Worm (Caenorhabditis elegans): ENCODE measurements around the gene Y6D1A.1.

Y6D1A.1 gene

ce11 chrII:11813895-11814369, 9.5 kb downstream of the Y6D1A.1 start, which contains the start of gene F43G6.8:
Gene F43G6.8 (minus strand): TSS chrII:11814092.
- 0 out of 2 replicates have a peak, but pooled peaks have one; percentile 18 for TF ChIP-seq dmd-8 (GFP tag; IDR thresholded peaks at IDR 0.05)
- TF ChIP-seq daf-16 (GFP tag; optimal IDR thresholded peaks at IDR 0.05) = no peak
- peak; percentile 2 for TF ChIP-seq daf-16 (tag; optimal IDR thresholded peaks at IDR 0.05)
- TF ChIP-seq nhr-25 (tag; optimal IDR thresholded peaks at IDR 0.05; ENCODE audit: borderline replicate concordance, insufficient read depth) = no peak
- no peak for TF ChIP-seq unc-130 (GFP tag; optimal IDR thresholded peaks at IDR 0.05)
- TF ChIP-seq mep-1 (tag; optimal IDR thresholded peaks at IDR 0.05) = peak; percentile 56
- peak; percentile 75 for TF ChIP-seq aha-1 (tag)
- peak; percentile 80 for TF ChIP-seq nhr-11 (tag; optimal IDR thresholded peaks at IDR 0.05)
- peak; percentile 53 for TF ChIP-seq nhr-28 (tag; optimal IDR thresholded peaks at IDR 0.05)
- no peak for TF ChIP-seq ceh-20 (GFP tag; IDR thresholded peaks at IDR 0.05)
- TF ChIP-seq hmg-1.1 (GFP tag; IDR thresholded peaks at IDR 0.05) = peak; percentile 64
- TF ChIP-seq hif-1 (tag; optimal IDR thresholded peaks at IDR 0.05) = peak in 1 of 2 experiments; percentile 48
- TF ChIP-seq zfp-2 (tag; optimal IDR thresholded peaks at IDR 0.05) = no peak
- peak; percentile 74 for TF ChIP-seq hlh-11 (tag; optimal IDR thresholded peaks at IDR 0.05)
- TF ChIP-seq ama-1 (optimal IDR thresholded peaks at IDR 0.05) = peak; percentile 73
- TF ChIP-seq nhr-6 (tag; optimal IDR thresholded peaks at IDR 0.05) = peak; percentile 23
- peak; percentile 95 for TF ChIP-seq hlh-30 (tag; optimal IDR thresholded peaks at IDR 0.05; ENCODE audit: insufficient read depth)
- peak in 1 of 2 experiments; percentile 74 for TF ChIP-seq mdl-1 (tag; optimal IDR thresholded peaks at IDR 0.05)
- peak; percentile 24 for TF ChIP-seq dpl-1 (GFP tag; optimal IDR thresholded peaks at IDR 0.05)
- TF ChIP-seq vab-7 (GFP tag; IDR thresholded peaks at IDR 0.05) = no peak
- TF ChIP-seq unc-62 (GFP tag; optimal IDR thresholded peaks at IDR 0.05 in 1 of 2) = no peak
- no peak for TF ChIP-seq unc-62 (tag; optimal IDR thresholded peaks at IDR 0.05)
- peak; percentile 36 for TF ChIP-seq mes-2 (tag; optimal IDR thresholded peaks at IDR 0.05; ENCODE audit: poor library complexity, severe bottlenecking)

- TF ChIP-seq nhr-10 (tag; optimal IDR thresholded peaks at IDR 0.05) (no peak), set-16 (GFP tag; IDR thresholded peaks at IDR 0.05) (peak; percentile 71), lsy-2 (tag; optimal IDR thresholded peaks at IDR 0.05) (no peak)
These were observed 12.2 kb downstream of the Y6D1A.1 start for ce11 chrII:11811241-11811640.

- TF ChIP-seq snpc-1.2 (GFP tag; IDR thresholded peaks at IDR 0.05) (no peak), lin-13 (GFP tag; optimal IDR thresholded peaks at IDR 0.05) (no peak), daf-12 (tag; optimal IDR thresholded peaks at IDR 0.05) (no peak), madf-5 (GFP tag; IDR thresholded peaks at IDR 0.05) (no peak)
These were observed 13.0 kb downstream of the Y6D1A.1 start, which contains the start of gene F43G6.7 for ce11 chrII:11810436-11810835. Gene F43G6.7 (plus strand): TSS chrII:11810790.

ce11 chrII:11808979-11809378, 14.4 kb downstream of the Y6D1A.1 start, which contains the start of gene F43G6.10:
Gene F43G6.10 (plus strand): TSS chrII:11809349.
- TF ChIP-seq nhr-237 (tag; optimal IDR thresholded peaks at IDR 0.05) (no peak), Y48G9A.11 (GFP tag; IDR thresholded peaks at IDR 0.05) (no peak), set-16 (GFP tag; IDR thresholded peaks at IDR 0.05) (no peak), sdz-12 (GFP tag; optimal IDR thresholded peaks at IDR 0.05) (no peak), ceh-82 (tag; optimal IDR thresholded peaks at IDR 0.05) (no peak), fos-1 (tag; optimal IDR thresholded peaks at IDR 0.05) (no peak), saeg-2 (GFP tag; IDR thresholded peaks at IDR 0.05) (no peak), spr-1 (tag; optimal IDR thresholded peaks at IDR 0.05) (no peak), rbr-2 (tag; optimal IDR thresholded peaks at IDR 0.05) (no peak), D1046.2 (GFP tag; IDR thresholded peaks at IDR 0.05) (no peak), zag-1 (tag; optimal IDR thresholded peaks at IDR 0.05) (no peak), ama-1 (optimal IDR thresholded peaks at IDR 0.05) (no peak), tag-97 (GFP tag; IDR thresholded peaks at IDR 0.05) (no peak)
